Fruit fly (Drosophila melanogaster) whole organism, prepupa: Measurements from ENCODE around the gene SC35.

ENCODE experiments used
- CG10631 ChIP-seq: fragments of 200-800 bp; sonication (Bioruptor generic); optimal IDR thresholded peaks from 2 replicates; lab custom pipeline; 2016; ENCODE audit warnings: missing biosample characterization, missing genetic modification characterization
- CG15336 ChIP-seq: fragments of 200-800 bp; sonication (Bioruptor generic); IDR thresholded peaks from 2 replicates; pipeline ENCODE4 v1.3.6; 2022; ENCODE audit warnings: missing biosample characterization, missing genetic modification characterization
- CG34406 ChIP-seq: fragments of 200-800 bp; sonication (Bioruptor generic); optimal IDR thresholded peaks from 3 replicates; lab custom pipeline; 2016; ENCODE audit warnings: missing biosample characterization, missing genetic modification characterization
- CG4318 ChIP-seq: fragments of 200-800 bp; sonication (Bioruptor generic); optimal IDR thresholded peaks from 3 replicates; lab custom pipeline; 2017; ENCODE audit warnings: missing biosample characterization, mild to moderate bottlenecking, missing genetic modification characterization
- CG6276 ChIP-seq: fragments of 200-800 bp; sonication (Bioruptor generic); optimal IDR thresholded peaks from 2 replicates; lab custom pipeline; 2017; ENCODE audit warnings: missing biosample characterization, mild to moderate bottlenecking, missing genetic modification characterization
- CG9139 ChIP-seq: fragments of 200-800 bp; sonication (Bioruptor generic); optimal IDR thresholded peaks from 3 replicates; lab custom pipeline; 2017; ENCODE audit warnings: missing biosample characterization, mild to moderate bottlenecking, missing genetic modification characterization
- Gug ChIP-seq: fragments of 200-800 bp; sonication (Bioruptor generic); IDR thresholded peaks from 2 replicates; pipeline ENCODE4 v1.3.6; 2022; ENCODE audit warnings: missing biosample characterization, missing genetic modification characterization
- Hr4 ChIP-seq: fragments of 200-800 bp; sonication (Bioruptor generic); optimal IDR thresholded peaks from 3 replicates; lab custom pipeline; 2016; ENCODE audit warnings: missing biosample characterization, missing genetic modification characterization
- Sox102F ChIP-seq: fragments of 200-800 bp; sonication (Bioruptor generic); optimal IDR thresholded peaks from 2 replicates; lab custom pipeline; 2016; ENCODE audit warnings: missing biosample characterization, mild to moderate bottlenecking, missing genetic modification characterization
- Sox14 ChIP-seq: fragments of 200-800 bp; sonication (Bioruptor generic); optimal IDR thresholded peaks from 3 replicates; lab custom pipeline; 2016; ENCODE audit warnings: missing biosample characterization, missing genetic modification characterization
- achi ChIP-seq: fragments of 200-800 bp; sonication (Bioruptor generic); optimal IDR thresholded peaks from 3 replicates; lab custom pipeline; 2016; ENCODE audit warnings: missing biosample characterization, missing genetic modification characterization
- cyc ChIP-seq: fragments of 200-800 bp; sonication (Bioruptor generic); optimal IDR thresholded peaks from 3 replicates; lab custom pipeline; 2016; ENCODE audit warnings: missing biosample characterization, missing genetic modification characterization
- eg ChIP-seq: fragments of 200-800 bp; sonication (Bioruptor generic); IDR thresholded peaks from 3 replicates; pipeline ENCODE4 v1.3.6; 2022; ENCODE audit warnings: missing biosample characterization, missing genetic modification characterization

- TF ChIP-seq eg (GFP tag; lab: Robert Waterston, UW) (no peak), Hr4 (no peak), Sox102F (GFP tag; lab: Kevin White, UChicago) (no peak), CG15336 (no peak), cyc (GFP tag; lab: Kevin White, UChicago) (no peak), Gug (GFP tag; lab: Robert Waterston, UW) (no peak), achi (GFP tag; lab: Kevin White, UChicago) (no peak), CG9139 (GFP tag; lab: Kevin White, UChicago) (no peak), Sox14 (no peak), CG6276 (GFP tag; lab: Kevin White, UChicago) (no peak), CG10631 (GFP tag; lab: Kevin White, UChicago) (no peak), CG34406 (GFP tag; lab: Kevin White, UChicago) (no peak), CG4318 (no peak)
Observed at dm6 chr2L:12473583-12473982, 39.1 kb upstream of the SC35 start.
